Worm (Caenorhabditis elegans) whole organism, late embryonic: Measurements from ENCODE around the gene cyp-42A1.

ENCODE experiments used
- C38D4.7 ChIP-seq: fragments of 200-800 bp; sonication (Bioruptor generic); optimal IDR thresholded peaks from 2 replicates; lab custom pipeline; 2018; ENCODE audit warnings: mild to moderate bottlenecking, missing genetic modification characterization, moderate library complexity, missing compliant biosample characterization
- F13H6.1 ChIP-seq: sonication (generic microtip); optimal IDR thresholded peaks from 2 replicates; lab custom pipeline; 2016; ENCODE audit warnings: missing genetic modification characterization, missing compliant biosample characterization
- K02D7.2 ChIP-seq: sonication (generic microtip); optimal IDR thresholded peaks from 2 replicates; lab custom pipeline; 2017; ENCODE audit warnings: mild to moderate bottlenecking, missing genetic modification characterization, missing compliant biosample characterization
- K09A11.1 ChIP-seq: sonication (generic microtip); optimal IDR thresholded peaks from 2 replicates; lab custom pipeline; 2017; ENCODE audit warnings: antibody characterized with exemption, mild to moderate bottlenecking, missing genetic modification characterization, missing compliant biosample characterization; ENCODE audit not compliant: insufficient read depth
- Y22D7AL.16 ChIP-seq: sonication (generic microtip); optimal IDR thresholded peaks from 2 replicates; lab custom pipeline; 2016; ENCODE audit warnings: missing genetic modification characterization, missing compliant biosample characterization
- ceh-14 ChIP-seq: sonication (generic microtip); optimal IDR thresholded peaks from 2 replicates; lab custom pipeline; 2016; ENCODE audit warnings: missing genotype, missing genetic modification characterization, missing compliant biosample characterization
- ceh-18 ChIP-seq: sonication (generic microtip); optimal IDR thresholded peaks from 2 replicates; lab custom pipeline; 2016; ENCODE audit warnings: missing genetic modification characterization, missing compliant biosample characterization
- ceh-22 ChIP-seq: sonication (generic microtip); optimal IDR thresholded peaks from 2 replicates; lab custom pipeline; 2017; ENCODE audit warnings: missing biosample characterization, missing genetic modification characterization
- ceh-24 ChIP-seq: sonication (generic microtip); optimal IDR thresholded peaks from 2 replicates; lab custom pipeline; 2016; ENCODE audit warnings: mild to moderate bottlenecking, missing genetic modification characterization, missing compliant biosample characterization
- ceh-30 ChIP-seq: fragments of 150-350 bp; optimal IDR thresholded peaks from 2 replicates; lab custom pipeline; 2014; ENCODE audit warnings: missing biosample characterization, missing genetic modification characterization
- ceh-34 ChIP-seq: sonication (generic microtip); optimal IDR thresholded peaks from 2 replicates; lab custom pipeline; 2016; ENCODE audit warnings: mild to moderate bottlenecking, missing genetic modification characterization, missing compliant biosample characterization
- ceh-48 ChIP-seq: sonication (generic microtip); optimal IDR thresholded peaks from 2 replicates; lab custom pipeline; 2016; ENCODE audit warnings: missing genetic modification characterization, inconsistent platforms, missing compliant biosample characterization
- ceh-9 ChIP-seq: sonication (generic microtip); optimal IDR thresholded peaks from 2 replicates; lab custom pipeline; 2016; ENCODE audit warnings: mild to moderate bottlenecking, missing genetic modification characterization, inconsistent platforms, missing compliant biosample characterization
- dmd-4 ChIP-seq: sonication (generic microtip); optimal IDR thresholded peaks from 2 replicates; lab custom pipeline; 2016; ENCODE audit warnings: borderline replicate concordance, missing genetic modification characterization, missing compliant biosample characterization
- elt-2 ChIP-seq: sonication (generic microtip); optimal IDR thresholded peaks from 2 replicates; lab custom pipeline; 2016; ENCODE audit warnings: missing genetic modification reagents, missing genetic modification characterization, missing compliant biosample characterization
- elt-4 ChIP-seq: sonication (generic microtip); optimal IDR thresholded peaks from 2 replicates; lab custom pipeline; 2016; ENCODE audit warnings: missing genetic modification characterization, missing compliant biosample characterization
- ets-4 ChIP-seq: sonication (generic microtip); optimal IDR thresholded peaks from 2 replicates; lab custom pipeline; 2016; ENCODE audit warnings: missing genetic modification characterization, missing compliant biosample characterization
- eyg-1 ChIP-seq: sonication (generic microtip); optimal IDR thresholded peaks from 2 replicates; lab custom pipeline; 2016; ENCODE audit warnings: missing genotype, missing genetic modification characterization, missing compliant biosample characterization
- fkh-10 ChIP-seq: fragments of 150-350 bp; optimal IDR thresholded peaks from 2 replicates; lab custom pipeline; 2014; ENCODE audit warnings: missing biosample characterization, missing genetic modification reagents, missing genetic modification characterization
- fkh-6 ChIP-seq: sonication (generic microtip); optimal IDR thresholded peaks from 2 replicates; lab custom pipeline; 2016; ENCODE audit warnings: missing genetic modification characterization, missing compliant biosample characterization
- gmeb-2 ChIP-seq: sonication (generic microtip); optimal IDR thresholded peaks from 2 replicates; lab custom pipeline; 2016; ENCODE audit warnings: missing genetic modification characterization, inconsistent platforms, missing compliant biosample characterization
- hlh-13 ChIP-seq: fragments of 200-800 bp; sonication (Bioruptor generic); optimal IDR thresholded peaks from 2 replicates; lab custom pipeline; 2018; ENCODE audit warnings: mild to moderate bottlenecking, missing genetic modification characterization, missing compliant biosample characterization
- hlh-30 ChIP-seq: sonication (generic microtip); optimal IDR thresholded peaks from 2 replicates; lab custom pipeline; 2017; ENCODE audit warnings: antibody characterized with exemption, missing genetic modification characterization, missing compliant biosample characterization; ENCODE audit not compliant: insufficient read depth
- hlh-8 ChIP-seq: sonication (generic microtip); optimal IDR thresholded peaks from 2 replicates; lab custom pipeline; 2016; ENCODE audit warnings: missing genotype, missing genetic modification characterization, missing compliant biosample characterization
- lin-11 ChIP-seq: fragments of 200-800 bp; sonication (Bioruptor generic); optimal IDR thresholded peaks from 2 replicates; lab custom pipeline; 2018; ENCODE audit warnings: mild to moderate bottlenecking, missing genetic modification characterization, missing compliant biosample characterization
- mec-3 ChIP-seq: sonication (generic microtip); optimal IDR thresholded peaks from 2 replicates; lab custom pipeline; 2016; ENCODE audit warnings: borderline replicate concordance, missing genetic modification characterization, missing compliant biosample characterization
- nfya-1 ChIP-seq: sonication (generic microtip); optimal IDR thresholded peaks from 2 replicates; lab custom pipeline; 2017; ENCODE audit warnings: missing genetic modification characterization, mild to moderate bottlenecking, missing compliant biosample characterization, antibody characterized with exemption, moderate library complexity
- nhr-232 ChIP-seq: sonication (generic microtip); optimal IDR thresholded peaks from 2 replicates; lab custom pipeline; 2016; ENCODE audit warnings: missing genetic modification characterization, missing compliant biosample characterization
- odd-2 ChIP-seq: sonication (generic microtip); optimal IDR thresholded peaks from 2 replicates; lab custom pipeline; 2017; ENCODE audit warnings: antibody characterized with exemption, mild to moderate bottlenecking, missing genetic modification characterization, missing compliant biosample characterization
- pag-3 ChIP-seq: sonication (generic microtip); optimal IDR thresholded peaks from 2 replicates; lab custom pipeline; 2016; ENCODE audit warnings: missing compliant biosample characterization, missing genetic modification characterization, borderline replicate concordance
- pax-1 ChIP-seq: fragments of 150-350 bp; optimal IDR thresholded peaks from 2 replicates; lab custom pipeline; 2014; ENCODE audit warnings: missing biosample characterization, missing genetic modification characterization
- pha-4 ChIP-seq: fragments of 150-350 bp; optimal IDR thresholded peaks from 2 replicates; lab custom pipeline; 2018; ENCODE audit warnings: missing biosample characterization, missing genetic modification reagents, missing genetic modification characterization
- pros-1 ChIP-seq: fragments of 150-350 bp; optimal IDR thresholded peaks from 2 replicates; lab custom pipeline; 2014; ENCODE audit warnings: missing biosample characterization, missing genetic modification reagents, missing genetic modification characterization
- ref-2 ChIP-seq: sonication (generic microtip); optimal IDR thresholded peaks from 2 replicates; lab custom pipeline; 2016; ENCODE audit warnings: missing genetic modification characterization, missing compliant biosample characterization
- rnt-1 ChIP-seq: sonication (generic microtip); optimal IDR thresholded peaks from 2 replicates; lab custom pipeline; 2016; ENCODE audit warnings: missing genetic modification characterization, missing compliant biosample characterization
- sdc-2 ChIP-seq: sonication (generic microtip); optimal IDR thresholded peaks from 2 replicates; lab custom pipeline; 2016; ENCODE audit warnings: missing genotype, missing genetic modification characterization, missing compliant biosample characterization
- sox-2 ChIP-seq: fragments of 200-800 bp; sonication (Bioruptor generic); IDR thresholded peaks from 2 replicates; pipeline ENCODE4 v1.3.6; 2022; ENCODE audit warnings: missing genetic modification reagents, missing genetic modification characterization, missing compliant biosample characterization
- syd-9 ChIP-seq: sonication (generic microtip); optimal IDR thresholded peaks from 2 replicates; lab custom pipeline; 2016; ENCODE audit warnings: mild to moderate bottlenecking, missing genetic modification characterization, moderate library complexity, missing compliant biosample characterization
- tbx-2 ChIP-seq: sonication (generic microtip); optimal IDR thresholded peaks from 2 replicates; lab custom pipeline; 2016; ENCODE audit warnings: missing genetic modification characterization, missing compliant biosample characterization
- tbx-7 ChIP-seq: sonication (generic microtip); optimal IDR thresholded peaks from 2 replicates; lab custom pipeline; 2016; ENCODE audit warnings: missing genotype, missing genetic modification characterization, missing compliant biosample characterization
- unc-3 ChIP-seq, 2 experiments: fragments of 200-800 bp in 1 of 2; sonication (Bioruptor generic) in 1 of 2; sonication (generic microtip) in 1 of 2; conservative IDR thresholded peaks in 1 of 2; optimal IDR thresholded peaks in 1 of 2; 2 replicates each; pipeline versions ENCODE4 v1.3.6 to Lab custom; 2016 to 2022; ENCODE audit warnings: missing compliant biosample characterization in 2 of 2, missing genetic modification characterization in 2 of 2, missing genetic modification reagents in 1 of 2
- unc-55 ChIP-seq: sonication (generic microtip); optimal IDR thresholded peaks from 2 replicates; lab custom pipeline; 2017; ENCODE audit warnings: missing biosample characterization, missing genetic modification reagents, missing genetic modification characterization
- unc-86 ChIP-seq: sonication (generic microtip); optimal IDR thresholded peaks from 2 replicates; lab custom pipeline; 2016; ENCODE audit warnings: missing genetic modification characterization, missing compliant biosample characterization
- ztf-16 ChIP-seq: sonication (generic microtip); optimal IDR thresholded peaks from 2 replicates; lab custom pipeline; 2017; ENCODE audit warnings: missing genetic modification characterization, missing compliant biosample characterization

Gene cyp-42A1

DNA sequence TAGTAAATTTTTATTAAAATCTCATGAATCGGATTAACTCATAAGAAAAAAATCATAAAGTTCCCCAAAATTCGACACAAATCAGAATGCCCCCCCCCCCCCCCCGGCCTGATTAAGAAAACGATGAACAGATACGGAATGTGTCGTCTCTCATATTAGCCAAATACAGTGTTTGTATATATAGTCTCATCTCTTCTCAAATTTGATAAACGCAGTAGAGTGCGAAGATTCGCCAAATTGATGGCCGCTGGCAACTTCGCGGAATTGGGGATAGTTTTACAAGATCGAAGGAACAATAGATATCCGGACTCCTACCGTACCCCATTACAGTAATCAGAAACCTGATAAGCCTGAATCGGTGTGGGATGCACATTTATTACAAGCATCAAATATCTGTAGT, 25.7 kb downstream of the cyp-42A1 start:
- TF ChIP-seq Y22D7AL.16, result no peak
- TF ChIP-seq unc-86 (tag; lab: Kevin White, UChicago), result no peak
- no peak for TF ChIP-seq pha-4
- no peak for TF ChIP-seq rnt-1 (tag; lab: Kevin White, UChicago)
- no peak for TF ChIP-seq pros-1
- no peak for TF ChIP-seq ceh-30 (tag; lab: Kevin White, UChicago)
- no peak for TF ChIP-seq sdc-2
- no peak for TF ChIP-seq ceh-14 (tag; lab: Kevin White, UChicago)
- TF ChIP-seq tbx-7 (tag; lab: Kevin White, UChicago), result no peak
- no peak for TF ChIP-seq K09A11.1 (tag; lab: Kevin White, UChicago)
- TF ChIP-seq ceh-24, result no peak
- no peak for TF ChIP-seq ets-4
- TF ChIP-seq hlh-30 (tag; lab: Kevin White, UChicago), result no peak
- TF ChIP-seq F13H6.1 (tag; lab: Kevin White, UChicago), result no peak
- no peak for TF ChIP-seq unc-3 (GFP tag; conservative IDR thresholded peaks at IDR 0.05; lab: Robert Waterston, UW)
- no peak for TF ChIP-seq unc-3 (tag; optimal IDR thresholded peaks at IDR 0.05; lab: Kevin White, UChicago)
- TF ChIP-seq mec-3 (tag; lab: Kevin White, UChicago), result no peak
- TF ChIP-seq ceh-9 (tag; lab: Kevin White, UChicago), result no peak
- no peak for TF ChIP-seq unc-55 (GFP tag; lab: Kevin White, UChicago)
- no peak for TF ChIP-seq ztf-16 (tag; lab: Kevin White, UChicago)

DNA sequence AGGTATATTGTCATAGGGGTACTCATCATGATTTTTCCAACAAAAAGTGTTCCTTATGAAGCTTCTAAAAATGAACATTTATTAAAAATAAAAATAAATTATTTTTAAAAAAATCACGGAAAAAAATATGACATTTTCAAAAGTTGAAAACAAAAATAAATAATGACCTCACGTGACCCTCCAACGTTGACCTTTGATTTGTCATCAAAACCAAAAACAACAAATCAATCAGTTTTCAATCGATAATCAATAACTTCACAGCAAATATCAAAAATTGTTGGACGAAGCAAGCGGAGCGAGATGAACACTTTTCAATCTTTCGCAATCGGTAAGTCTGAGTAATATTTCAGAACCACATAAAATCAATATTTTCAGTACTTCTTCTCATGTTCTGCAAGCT, 28.5 kb downstream of the cyp-42A1 start, which contains the start of gene Y80D3A.8:
Y80D3A.8 (plus strand) TSS at position 301 of the 400 bp plus-strand sequence.
- TF ChIP-seq hlh-8 (no peak), odd-2 (no peak), K02D7.2 (tag; lab: Kevin White, UChicago) (no peak), ref-2 (tag; lab: Kevin White, UChicago) (no peak), ets-4 (no peak), gmeb-2 (tag; lab: Kevin White, UChicago) (no peak), syd-9 (no peak), sdc-2 (no peak), ceh-30 (tag; lab: Kevin White, UChicago) (no peak), K09A11.1 (tag; lab: Kevin White, UChicago) (no peak), elt-4 (tag; lab: Kevin White, UChicago) (no peak), ceh-18 (tag; lab: Kevin White, UChicago) (no peak), nfya-1 (no peak), ztf-16 (tag; lab: Kevin White, UChicago) (no peak), dmd-4 (tag; lab: Kevin White, UChicago) (no peak), ceh-22 (tag; lab: Kevin White, UChicago) (no peak), rnt-1 (tag; lab: Kevin White, UChicago) (no peak)

DNA sequence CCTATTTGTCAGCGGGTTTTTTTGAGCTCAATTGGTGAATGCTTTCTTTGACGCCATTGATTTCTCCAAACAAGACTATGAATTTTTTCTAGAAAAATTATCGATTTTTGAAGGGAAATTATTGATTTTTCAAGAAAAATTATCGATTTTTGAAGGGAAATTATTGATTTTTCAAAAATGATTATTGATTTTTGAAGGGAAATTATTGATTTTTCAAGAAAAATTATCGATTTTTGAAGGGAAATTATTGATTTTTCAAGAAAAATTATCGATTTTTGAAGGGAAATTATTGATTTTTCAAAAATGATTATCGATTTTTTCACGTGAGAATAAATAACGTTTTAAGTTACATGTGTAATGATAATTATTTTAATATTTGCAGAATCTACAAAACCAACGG, 29.0 kb downstream of the cyp-42A1 start:
- peak; percentile 53 for TF ChIP-seq ceh-48 (tag; lab: Kevin White, UChicago)

DNA sequence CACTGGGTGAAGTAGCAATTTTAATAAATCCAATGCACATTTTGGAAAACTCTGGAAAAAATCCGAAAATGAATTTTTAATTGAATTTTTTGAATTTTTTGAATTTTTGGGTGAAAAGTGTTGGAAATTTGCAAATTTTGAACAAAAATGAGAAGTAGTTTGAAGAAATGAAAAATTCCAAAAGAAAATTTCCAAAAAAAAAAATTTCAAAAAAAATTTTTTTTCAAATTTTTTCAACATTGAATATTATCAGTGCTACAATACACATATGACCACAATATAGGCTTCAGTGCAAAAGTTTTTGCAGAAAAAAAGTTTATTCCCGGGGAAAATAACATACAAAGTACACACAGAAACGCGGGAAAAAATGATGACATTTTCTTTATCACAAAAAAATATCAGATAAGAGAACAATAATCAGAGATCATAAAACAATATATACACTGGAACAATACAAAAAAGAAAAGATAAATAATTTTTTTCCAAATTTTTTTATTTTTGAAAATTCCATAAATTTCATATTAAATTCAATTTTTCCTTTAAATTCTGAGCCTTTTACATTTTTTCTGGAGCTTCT, 45.5 kb downstream of the cyp-42A1 start, which contains the start of gene hrg-10:
hrg-10 (minus strand) TSS at position 51 of the 577 bp plus-strand sequence.
- TF ChIP-seq elt-2 (peak; percentile 62), ref-2 (tag; lab: Kevin White, UChicago) (no peak), ceh-34 (tag; lab: Kevin White, UChicago) (no peak), ceh-9 (tag; lab: Kevin White, UChicago) (no peak)

DNA sequence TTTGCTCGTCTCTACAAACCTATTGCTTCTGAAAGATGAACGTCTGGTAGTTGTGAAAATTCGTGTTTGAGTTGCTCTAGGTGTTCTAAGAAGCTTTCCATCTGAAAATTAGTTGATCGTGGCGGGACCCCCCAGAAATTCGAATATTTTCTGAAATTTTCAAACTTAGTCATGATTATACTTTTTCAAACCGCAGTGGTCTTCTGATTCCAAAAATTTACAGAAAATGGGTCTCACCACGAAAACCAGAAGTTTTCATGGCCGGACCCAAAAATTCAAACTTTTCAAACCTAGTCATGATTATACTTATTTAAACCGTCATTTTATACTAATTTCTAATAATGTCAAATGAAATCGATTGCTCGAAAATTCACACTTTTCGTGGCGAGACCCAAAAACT, 48.2 kb downstream of the cyp-42A1 start, which contains the start of gene ztf-20:
ztf-20 (minus strand) TSS at position 101 of the 400 bp plus-strand sequence.
- TF ChIP-seq fkh-6, result no peak
- TF ChIP-seq K09A11.1 (tag; lab: Kevin White, UChicago), result no peak
- TF ChIP-seq elt-4 (tag; lab: Kevin White, UChicago), result no peak
- no peak for TF ChIP-seq ceh-18 (tag; lab: Kevin White, UChicago)
- TF ChIP-seq ref-2 (tag; lab: Kevin White, UChicago), result no peak
- no peak for TF ChIP-seq eyg-1 (tag; lab: Kevin White, UChicago)
- no peak for TF ChIP-seq fkh-10 (GFP tag; lab: Kevin White, UChicago)
- TF ChIP-seq pax-1 (tag; lab: Kevin White, UChicago), result no peak
- no peak for TF ChIP-seq pag-3 (tag; lab: Kevin White, UChicago)
- TF ChIP-seq tbx-2 (tag; lab: Kevin White, UChicago), result no peak
- TF ChIP-seq unc-86 (tag; lab: Kevin White, UChicago), result no peak
- TF ChIP-seq hlh-13 (GFP tag; lab: Kevin White, UChicago), result no peak
- no peak for TF ChIP-seq lin-11 (tag; lab: Kevin White, UChicago)
- no peak for TF ChIP-seq nhr-232 (tag; lab: Kevin White, UChicago)
- no peak for TF ChIP-seq sox-2
- no peak for TF ChIP-seq Y22D7AL.16
- TF ChIP-seq C38D4.7 (GFP tag; lab: Kevin White, UChicago), result no peak
